Fruit fly (Drosophila melanogaster) whole organism, embryonic: ENCODE results near the gene SC35.

Experiments used
- Atf6 ChIP-seq: fragments of 200-800 bp; sonication (Bioruptor generic); IDR thresholded peaks from 2 replicates; pipeline ENCODE4 v1.3.6; 2022; ENCODE audit warnings: missing biosample characterization, missing genetic modification characterization
- CG10209 ChIP-seq: fragments of 200-800 bp; sonication (Bioruptor generic); optimal IDR thresholded peaks from 3 replicates; lab custom pipeline; 2017; ENCODE audit warnings: missing biosample characterization, mild to moderate bottlenecking, missing genetic modification characterization, missing genetic modification reagents
- CG11560 ChIP-seq: fragments of 200-800 bp; sonication (Bioruptor generic); IDR thresholded peaks from 3 replicates; pipeline ENCODE4 v1.3.6; 2022; ENCODE audit warnings: missing biosample characterization, missing genetic modification characterization
- CG13624 ChIP-seq: fragments of 200-800 bp; sonication (Bioruptor generic); optimal IDR thresholded peaks from 2 replicates; lab custom pipeline; 2016; ENCODE audit warnings: missing biosample characterization, missing genetic modification characterization
- CG14710 ChIP-seq: fragments of 200-800 bp; sonication (Bioruptor generic); optimal IDR thresholded peaks from 3 replicates; lab custom pipeline; 2019; ENCODE audit warnings: missing biosample characterization, mild to moderate bottlenecking, missing genetic modification characterization, moderate library complexity
- CG15269 ChIP-seq: fragments of 200-800 bp; sonication (Bioruptor generic); optimal IDR thresholded peaks from 2 replicates; lab custom pipeline; 2018; ENCODE audit warnings: missing biosample characterization, mild to moderate bottlenecking, missing genetic modification characterization, moderate library complexity
- CG17186 ChIP-seq: fragments of 200-800 bp; sonication (Bioruptor generic); optimal IDR thresholded peaks from 3 replicates; lab custom pipeline; 2017; ENCODE audit warnings: missing biosample characterization, missing genetic modification reagents, missing genetic modification characterization
- CG17361 ChIP-seq: fragments of 200-800 bp; sonication (Bioruptor generic); IDR thresholded peaks from 3 replicates; pipeline ENCODE4 v1.3.6; 2022; ENCODE audit warnings: missing biosample characterization, missing genetic modification characterization
- CG18599 ChIP-seq: fragments of 200-800 bp; sonication (Bioruptor generic); optimal IDR thresholded peaks from 3 replicates; lab custom pipeline; 2017; ENCODE audit warnings: missing biosample characterization, missing genetic modification characterization, mild to moderate bottlenecking, moderate library complexity, missing genetic modification reagents
- CG2199 ChIP-seq: fragments of 200-800 bp; sonication (Bioruptor generic); IDR thresholded peaks from 3 replicates; pipeline ENCODE4 v1.3.6; 2022; ENCODE audit warnings: missing biosample characterization, missing genetic modification characterization
- CG31224 ChIP-seq: fragments of 200-800 bp; sonication (Bioruptor generic); IDR thresholded peaks from 2 replicates; pipeline ENCODE4 v1.3.6; 2022; ENCODE audit warnings: missing biosample characterization, missing genetic modification characterization
- CG31388 ChIP-seq: fragments of 200-800 bp; sonication (Bioruptor generic); optimal IDR thresholded peaks from 2 replicates; lab custom pipeline; 2016; ENCODE audit warnings: missing biosample characterization, missing genetic modification characterization
- CG31441 ChIP-seq: fragments of 200-800 bp; sonication (Bioruptor generic); IDR thresholded peaks from 2 replicates; pipeline ENCODE4 v1.3.6; 2022; ENCODE audit warnings: missing biosample characterization, missing genetic modification characterization
- CG32532 ChIP-seq: fragments of 200-800 bp; sonication (Bioruptor generic); IDR thresholded peaks from 2 replicates; pipeline ENCODE4 v1.3.6; 2022; ENCODE audit warnings: missing biosample characterization, missing genetic modification characterization
- CG33213 ChIP-seq: fragments of 200-800 bp; sonication (Bioruptor generic); optimal IDR thresholded peaks from 3 replicates; lab custom pipeline; 2016; ENCODE audit warnings: missing biosample characterization, missing genetic modification characterization
- CG3407 ChIP-seq: fragments of 200-800 bp; sonication (Bioruptor generic); optimal IDR thresholded peaks from 2 replicates; lab custom pipeline; 2018; ENCODE audit warnings: missing biosample characterization, mild to moderate bottlenecking, missing genetic modification characterization
- CG3847 ChIP-seq: fragments of 200-800 bp; sonication (Bioruptor generic); IDR thresholded peaks from 2 replicates; pipeline ENCODE4 v1.3.6; 2022; ENCODE audit warnings: missing biosample characterization, missing genetic modification characterization
- CG3995 ChIP-seq: fragments of 200-800 bp; sonication (Bioruptor generic); optimal IDR thresholded peaks from 3 replicates; lab custom pipeline; 2016; ENCODE audit warnings: missing biosample characterization, missing genetic modification characterization
- CG6683 ChIP-seq: fragments of 200-800 bp; sonication (Bioruptor generic); optimal IDR thresholded peaks from 2 replicates; lab custom pipeline; 2017; ENCODE audit warnings: missing biosample characterization, mild to moderate bottlenecking, missing genetic modification characterization, missing genetic modification reagents
- CG6813 ChIP-seq: fragments of 200-800 bp; sonication (Bioruptor generic); optimal IDR thresholded peaks from 2 replicates; lab custom pipeline; 2017; ENCODE audit warnings: missing biosample characterization, missing genetic modification characterization, mild to moderate bottlenecking, moderate library complexity, missing genetic modification reagents
- CG7786 ChIP-seq: fragments of 200-800 bp; sonication (Bioruptor generic); optimal IDR thresholded peaks from 2 replicates; lab custom pipeline; 2016; ENCODE audit warnings: missing biosample characterization, missing genetic modification characterization
- CG8765 ChIP-seq: fragments of 200-800 bp; sonication (Bioruptor generic); IDR thresholded peaks from 2 replicates; pipeline ENCODE4 v1.3.6; 2022; ENCODE audit warnings: missing biosample characterization, missing genetic modification characterization
- CG9932 ChIP-seq: fragments of 200-800 bp; sonication (Bioruptor generic); IDR thresholded peaks from 2 replicates; pipeline ENCODE4 v1.3.6; 2022; ENCODE audit warnings: missing biosample characterization, missing genetic modification characterization
- CTCF ChIP-seq: fragments of 200-800 bp; sonication (Bioruptor generic); optimal IDR thresholded peaks from 2 replicates; lab custom pipeline; 2017; ENCODE audit warnings: missing biosample characterization, mild to moderate bottlenecking, missing genetic modification characterization, moderate library complexity
- Dbx ChIP-seq: fragments of 200-800 bp; sonication (Bioruptor generic); IDR thresholded peaks from 3 replicates; pipeline ENCODE4 v1.3.6; 2022; ENCODE audit warnings: missing biosample characterization, missing genetic modification characterization
- Dip2 ChIP-seq: fragments of 200-800 bp; sonication (Bioruptor generic); IDR thresholded peaks from 2 replicates; pipeline ENCODE4 v1.3.6; 2022; ENCODE audit warnings: missing biosample characterization, missing genetic modification characterization
- Dll ChIP-seq: fragments of 200-800 bp; sonication (Bioruptor generic); IDR thresholded peaks from 4 replicates; pipeline ENCODE4 v1.3.6; 2022; ENCODE audit warnings: missing biosample characterization, missing genetic modification characterization; ENCODE audit not compliant: partially characterized antibody
- HLH4C ChIP-seq: fragments of 200-800 bp; sonication (Bioruptor generic); IDR thresholded peaks from 3 replicates; pipeline ENCODE4 v1.3.6; 2022; ENCODE audit warnings: missing biosample characterization, missing genetic modification characterization; ENCODE audit not compliant: partially characterized antibody
- HLHmδ ChIP-seq: fragments of 200-800 bp; sonication (Bioruptor generic); optimal IDR thresholded peaks from 2 replicates; lab custom pipeline; 2018; ENCODE audit warnings: missing biosample characterization, mild to moderate bottlenecking, missing genetic modification characterization, moderate library complexity
- Hr78 ChIP-seq, 2 experiments: fragments of 200-800 bp in 1 of 2; fragments of >200 bp in 1 of 2; sonication (Bioruptor generic) in 1 of 2; optimal IDR thresholded peaks; 2 replicates each; lab custom pipeline; 2017 to 2019; ENCODE audit warnings: missing biosample characterization in 2 of 2, missing genetic modification characterization in 2 of 2, mild to moderate bottlenecking in 1 of 2, moderate library complexity in 1 of 2
- NFAT ChIP-seq: fragments of 200-800 bp; sonication (Bioruptor generic); IDR thresholded peaks from 2 replicates; pipeline ENCODE4 v1.3.6; 2022; ENCODE audit warnings: missing biosample characterization, missing genetic modification characterization
- Nf-YB ChIP-seq: fragments of 200-800 bp; sonication (Bioruptor generic); optimal IDR thresholded peaks from 3 replicates; lab custom pipeline; 2019; ENCODE audit warnings: missing biosample characterization, mild to moderate bottlenecking, missing genetic modification characterization, moderate library complexity
- Side ChIP-seq: fragments of 200-800 bp; sonication (Bioruptor generic); optimal IDR thresholded peaks from 2 replicates; lab custom pipeline; 2016; ENCODE audit warnings: missing biosample characterization, missing genetic modification characterization
- Sin3A ChIP-seq: fragments of >200 bp; optimal IDR thresholded peaks from 2 replicates; lab custom pipeline; 2018
- Sox100B ChIP-seq: fragments of 200-800 bp; sonication (Bioruptor generic); optimal IDR thresholded peaks from 3 replicates; lab custom pipeline; 2018; ENCODE audit warnings: missing biosample characterization, mild to moderate bottlenecking, missing genetic modification characterization
- amos ChIP-seq: fragments of 200-800 bp; sonication (Bioruptor generic); IDR thresholded peaks from 2 replicates; pipeline ENCODE4 v1.3.6; 2022; ENCODE audit warnings: missing biosample characterization, missing genetic modification characterization; ENCODE audit not compliant: partially characterized antibody
- bab2 ChIP-seq: fragments of 200-800 bp; sonication (Bioruptor generic); optimal IDR thresholded peaks from 2 replicates; lab custom pipeline; 2016; ENCODE audit warnings: missing biosample characterization, missing genetic modification characterization
- crol ChIP-seq: fragments of 200-800 bp; sonication (Bioruptor generic); IDR thresholded peaks from 2 replicates; pipeline ENCODE4 v1.3.6; 2022; ENCODE audit warnings: missing biosample characterization, missing genetic modification characterization
- dimm ChIP-seq: fragments of 200-800 bp; sonication (Bioruptor generic); IDR thresholded peaks from 2 replicates; pipeline ENCODE4 v1.3.6; 2022; ENCODE audit warnings: missing biosample characterization, missing genetic modification characterization
- fd96Cb ChIP-seq: fragments of 200-800 bp; sonication (Bioruptor generic); optimal IDR thresholded peaks from 2 replicates; lab custom pipeline; 2018; ENCODE audit warnings: missing biosample characterization, mild to moderate bottlenecking, missing genetic modification characterization, moderate library complexity
- hth ChIP-seq: fragments of >200 bp; optimal IDR thresholded peaks from 2 replicates; lab custom pipeline; 2017; ENCODE audit warnings: inconsistent platforms
- jing ChIP-seq: fragments of 200-800 bp; sonication (Bioruptor generic); optimal IDR thresholded peaks from 2 replicates; lab custom pipeline; 2018; ENCODE audit warnings: missing biosample characterization, mild to moderate bottlenecking, missing genetic modification characterization
- luna ChIP-seq: fragments of 200-800 bp; sonication (Bioruptor generic); optimal IDR thresholded peaks from 2 replicates; lab custom pipeline; 2016; ENCODE audit warnings: missing biosample characterization, missing genetic modification characterization
- mld ChIP-seq: fragments of 200-800 bp; sonication (Bioruptor generic); IDR thresholded peaks from 3 replicates; pipeline ENCODE4 v1.3.6; 2022; ENCODE audit warnings: missing biosample characterization, missing genetic modification characterization; ENCODE audit not compliant: partially characterized antibody
- nau ChIP-seq: fragments of 200-800 bp; sonication (Bioruptor generic); optimal IDR thresholded peaks from 3 replicates; lab custom pipeline; 2017; ENCODE audit warnings: missing biosample characterization, mild to moderate bottlenecking, missing genetic modification characterization, missing genetic modification reagents
- p53 ChIP-seq: fragments of 200-800 bp; sonication (Bioruptor generic); optimal IDR thresholded peaks from 2 replicates; lab custom pipeline; 2016; ENCODE audit warnings: missing biosample characterization, missing genetic modification characterization
- pnt ChIP-seq: fragments of 200-800 bp; sonication (Bioruptor generic); optimal IDR thresholded peaks from 3 replicates; lab custom pipeline; 2016; ENCODE audit warnings: missing biosample characterization, missing genetic modification characterization
- pros ChIP-seq: fragments of 200-800 bp; sonication (Bioruptor generic); optimal IDR thresholded peaks from 3 replicates; lab custom pipeline; 2019; ENCODE audit warnings: missing biosample characterization, mild to moderate bottlenecking, missing genetic modification characterization, moderate library complexity
- shn ChIP-seq: fragments of 200-800 bp; sonication (Bioruptor generic); optimal IDR thresholded peaks from 3 replicates; lab custom pipeline; 2016; ENCODE audit warnings: missing biosample characterization, missing genetic modification characterization
- sob ChIP-seq: fragments of 200-800 bp; sonication (Bioruptor generic); IDR thresholded peaks from 2 replicates; pipeline ENCODE4 v1.3.6; 2022; ENCODE audit warnings: missing biosample characterization, missing genetic modification characterization
- vnd ChIP-seq: fragments of 200-800 bp; sonication (Bioruptor generic); IDR thresholded peaks from 3 replicates; pipeline ENCODE4 v1.3.6; 2022; ENCODE audit warnings: missing biosample characterization, missing genetic modification characterization; ENCODE audit not compliant: partially characterized antibody

The SC35 gene

dm6 chr2L:12455750-12456149 lies 21.3 kb upstream of the SC35 start:
- TF ChIP-seq Dbx (GFP tag; lab: Robert Waterston, UW) (peak; percentile 35; the same call in 1 of the 3 replicates), jing (GFP tag; lab: Kevin White, UChicago) (no peak), CG14710 (no peak), CG31441 (no peak), CG31224 (no peak), Hr78 (GFP tag; optimal IDR thresholded peaks at IDR 0.05; lab: Kevin White, UChicago) (no peak), CG8765 (GFP tag; lab: Robert Waterston, UW) (no peak), bab2 (GFP tag; lab: Kevin White, UChicago) (no peak), CG7786 (GFP tag; lab: Kevin White, UChicago) (no peak), Atf6 (GFP tag; lab: Robert Waterston, UW) (peak; percentile 24; the same call in 1 of the 2 replicates), CG17186 (GFP tag; lab: Kevin White, UChicago) (no peak), CG3847 (peak; percentile 17; the same call in 1 of the 2 replicates), Sin3A (lab: Kevin White, UChicago) (no peak), CG6813 (GFP tag; lab: Kevin White, UChicago) (no peak), CG18599 (no peak), mld (GFP tag; lab: Robert Waterston, UW) (0 out of 3 replicates have a peak, but pooled peaks have one; percentile 5), Nf-YB (no peak), CG10209 (GFP tag; lab: Kevin White, UChicago) (no peak), NFAT (0 out of 2 replicates have a peak, but pooled peaks have one; percentile 33), hth (lab: Kevin White, UChicago) (no peak), CG11560 (no peak), nau (GFP tag; lab: Kevin White, UChicago) (no peak), CG31388 (GFP tag; lab: Kevin White, UChicago) (no peak), dimm (no peak), CG15269 (tag; lab: Kevin White, UChicago) (no peak), shn (GFP tag; lab: Kevin White, UChicago) (no peak), HLH4C (no peak), crol (GFP tag; lab: Robert Waterston, UW) (no peak), CG6683 (no peak), Dll (GFP tag; lab: Robert Waterston, UW) (no peak), sob (GFP tag; lab: Robert Waterston, UW) (0 out of 2 replicates have a peak, but pooled peaks have one; percentile 22), p53 (GFP tag; lab: Kevin White, UChicago) (no peak), Side (no peak), CG32532 (GFP tag; lab: Robert Waterston, UW) (0 out of 2 replicates have a peak, but pooled peaks have one; percentile 38), CG17361 (no peak), CG33213 (GFP tag; lab: Kevin White, UChicago) (no peak), CTCF (no peak), fd96Cb (tag; lab: Kevin White, UChicago) (no peak), Sox100B (GFP tag; lab: Kevin White, UChicago) (no peak), Dip2 (GFP tag; lab: Robert Waterston, UW) (no peak), luna (GFP tag; lab: Kevin White, UChicago) (no peak), amos (GFP tag; lab: Robert Waterston, UW) (peak; percentile 9; the same call in 1 of the 2 replicates), pnt (GFP tag; lab: Kevin White, UChicago) (no peak), vnd (no peak), HLHmδ (GFP tag; lab: Kevin White, UChicago) (no peak), CG9932 (GFP tag; lab: Robert Waterston, UW) (peak; percentile 53; the same call in 1 of the 2 replicates), CG2199 (GFP tag; lab: Robert Waterston, UW) (0 out of 3 replicates have a peak, but pooled peaks have one; percentile 58), CG3407 (no peak), CG13624 (no peak), CG3995 (GFP tag; lab: Kevin White, UChicago) (no peak), pros (GFP tag; lab: Kevin White, UChicago) (no peak)
